Fruit fly (Drosophila melanogaster) whole organism, adult: ENCODE results near the gene CG4053.

Experiments used
- CG11617 ChIP-seq: fragments of 200-800 bp; sonication (Bioruptor generic); optimal IDR thresholded peaks from 2 replicates; lab custom pipeline; 2017; ENCODE audit warnings: mild to moderate bottlenecking, missing biosample characterization, missing genetic modification reagents, missing genetic modification characterization
- CG12768 ChIP-seq: fragments of 200-800 bp; sonication (Bioruptor generic); optimal IDR thresholded peaks from 2 replicates; lab custom pipeline; 2017; ENCODE audit warnings: missing biosample characterization, missing genetic modification characterization, mild to moderate bottlenecking, moderate library complexity, missing genetic modification reagents
- CG14711 ChIP-seq: fragments of 200-800 bp; sonication (Bioruptor generic); optimal IDR thresholded peaks from 2 replicates; lab custom pipeline; 2018; ENCODE audit warnings: missing biosample characterization, mild to moderate bottlenecking, missing genetic modification characterization, moderate library complexity
- CG1620 ChIP-seq: fragments of 200-800 bp; sonication (Bioruptor generic); optimal IDR thresholded peaks from 2 replicates; lab custom pipeline; 2016; ENCODE audit warnings: missing biosample characterization, missing genetic modification characterization
- CG33017 ChIP-seq: fragments of 200-800 bp; sonication (Bioruptor generic); optimal IDR thresholded peaks from 2 replicates; lab custom pipeline; 2018; ENCODE audit warnings: missing biosample characterization, mild to moderate bottlenecking, missing genetic modification characterization, moderate library complexity
- CG5204 ChIP-seq: fragments of 200-800 bp; sonication (Bioruptor generic); optimal IDR thresholded peaks from 2 replicates; lab custom pipeline; 2016; ENCODE audit warnings: missing biosample characterization, missing genetic modification characterization
- CG7045 ChIP-seq: fragments of 200-800 bp; sonication (Bioruptor generic); optimal IDR thresholded peaks from 2 replicates; lab custom pipeline; 2017; ENCODE audit warnings: missing biosample characterization, mild to moderate bottlenecking, missing genetic modification characterization
- CG7101 ChIP-seq: fragments of 200-800 bp; sonication (Bioruptor generic); optimal IDR thresholded peaks from 2 replicates; lab custom pipeline; 2018; ENCODE audit warnings: missing biosample characterization, mild to moderate bottlenecking, missing genetic modification characterization, moderate library complexity
- Clk ChIP-seq: fragments of 200-800 bp; sonication (Bioruptor generic); optimal IDR thresholded peaks from 2 replicates; lab custom pipeline; 2017; ENCODE audit warnings: missing biosample characterization, missing genetic modification characterization
- Hr96 ChIP-seq: fragments of 200-800 bp; sonication (Bioruptor generic); optimal IDR thresholded peaks from 2 replicates; lab custom pipeline; 2016; ENCODE audit warnings: missing biosample characterization, missing genetic modification characterization
- Mnt ChIP-seq: fragments of 200-800 bp; sonication (Bioruptor generic); optimal IDR thresholded peaks from 2 replicates; lab custom pipeline; 2016; ENCODE audit warnings: missing biosample characterization, mild to moderate bottlenecking, missing genetic modification characterization
- bab1 ChIP-seq: fragments of 200-800 bp; sonication (Bioruptor generic); optimal IDR thresholded peaks from 3 replicates; lab custom pipeline; 2019; ENCODE audit warnings: missing biosample characterization, mild to moderate bottlenecking, missing genetic modification characterization, moderate library complexity
- cic ChIP-seq: fragments of 200-800 bp; sonication (Bioruptor generic); optimal IDR thresholded peaks from 2 replicates; lab custom pipeline; 2017; ENCODE audit warnings: missing biosample characterization, mild to moderate bottlenecking, missing genetic modification characterization, moderate library complexity
- cnc ChIP-seq, 2 experiments: fragments of >200 bp; optimal IDR thresholded peaks; 2 replicates each; lab custom pipeline; 2017
- kay ChIP-seq: fragments of 200-800 bp; sonication (Bioruptor generic); peaks from one replicate; lab custom pipeline; 2016; ENCODE audit warnings: missing biosample characterization, missing genetic modification characterization, borderline replicate concordance
- ovo ChIP-seq: fragments of 200-800 bp; sonication (Bioruptor generic); optimal IDR thresholded peaks from 2 replicates; lab custom pipeline; 2016; ENCODE audit warnings: missing biosample characterization, missing genetic modification characterization
- pad ChIP-seq: fragments of 200-800 bp; sonication (Bioruptor generic); optimal IDR thresholded peaks from 3 replicates; lab custom pipeline; 2017; ENCODE audit warnings: missing biosample characterization, missing genetic modification characterization, mild to moderate bottlenecking, moderate library complexity, missing genetic modification reagents
- tj ChIP-seq: fragments of 200-800 bp; sonication (Bioruptor generic); optimal IDR thresholded peaks from 3 replicates; lab custom pipeline; 2017; ENCODE audit warnings: missing biosample characterization, mild to moderate bottlenecking, missing genetic modification characterization, moderate library complexity
- toe ChIP-seq: fragments of 200-800 bp; sonication (Bioruptor generic); optimal IDR thresholded peaks from 2 replicates; lab custom pipeline; 2016; ENCODE audit warnings: missing biosample characterization, missing genetic modification characterization

Gene CG4053

dm6 chr3R:17081359-17081935, 50.6 kb downstream of the CG4053 start:
- no peak for TF ChIP-seq CG1620 (GFP tag; lab: Kevin White, UChicago)
- TF ChIP-seq cnc (optimal IDR thresholded peaks at IDR 0.05; lab: Kevin White, UChicago): no peak
- peak; percentile 80 for TF ChIP-seq CG7045
- peak; percentile 49 for TF ChIP-seq CG11617 (GFP tag; lab: Kevin White, UChicago)
- TF ChIP-seq Hr96 (GFP tag; lab: Kevin White, UChicago): no peak
- TF ChIP-seq CG14711 (tag; lab: Kevin White, UChicago): peak; percentile 58
- TF ChIP-seq bab1 (GFP tag; lab: Kevin White, UChicago): peak; percentile 65
- TF ChIP-seq CG33017 (tag; lab: Kevin White, UChicago): peak; percentile 82
- no peak for TF ChIP-seq ovo (GFP tag; lab: Kevin White, UChicago)
- peak; percentile 68 for TF ChIP-seq kay (GFP tag; lab: Kevin White, UChicago)
- no peak for TF ChIP-seq Mnt (GFP tag; lab: Kevin White, UChicago)
- TF ChIP-seq Clk: peak; percentile 1
- no peak for TF ChIP-seq toe (GFP tag; lab: Kevin White, UChicago)
- peak; percentile 36 for TF ChIP-seq tj (GFP tag; lab: Kevin White, UChicago)
- TF ChIP-seq CG5204 (GFP tag; lab: Kevin White, UChicago): no peak
- no peak for TF ChIP-seq cic
- TF ChIP-seq CG7101 (tag; lab: Kevin White, UChicago): peak; percentile 66
- TF ChIP-seq CG12768: peak; percentile 61
- peak; percentile 37 for TF ChIP-seq pad (GFP tag; lab: Kevin White, UChicago)
